Fruit fly (Drosophila melanogaster): ENCODE measurements around the gene Mettl14.

The Mettl14 gene

dm6 chr2L:8297070-8297469, 11.2 kb upstream of the Mettl14 start (continued):
- TF ChIP-seq CG10431 (GFP tag; optimal IDR thresholded peaks at IDR 0.05) = peak; percentile 36
- TF ChIP-seq bbx (GFP tag; IDR thresholded peaks at IDR 0.05; ENCODE audit: partially characterized antibody) = peak; percentile 14; the same call in 1 of the 2 replicates

- TF ChIP-seq hb (GFP tag; IDR thresholded peaks at IDR 0.05; ENCODE audit: partially characterized antibody) (peak; percentile 19; the same call in 1 of the 3 replicates), lbe (GFP tag; optimal IDR thresholded peaks at IDR 0.05) (peak; percentile 83), prd (optimal IDR thresholded peaks at IDR 0.05) (no peak), prd (GFP tag; IDR thresholded peaks at IDR 0.05) (peak; percentile 16; the same call in 1 of the 3 replicates), crol (GFP tag; IDR thresholded peaks at IDR 0.05) (peak; percentile 75), Tbp (GFP tag; optimal IDR thresholded peaks at IDR 0.05) (no peak), chinmo (GFP tag; IDR thresholded peaks at IDR 0.05; ENCODE audit: partially characterized antibody) (0 out of 4 replicates have a peak, but pooled peaks have one; percentile 47), nom (GFP tag; optimal IDR thresholded peaks at IDR 0.05) (peak; percentile 93), bigmax (GFP tag; optimal IDR thresholded peaks at IDR 0.05) (no peak), Scr (GFP tag; IDR thresholded peaks at IDR 0.05; ENCODE audit: partially characterized antibody) (0 out of 2 replicates have a peak, but pooled peaks have one; percentile 23), Opbp (GFP tag; IDR thresholded peaks at IDR 0.05; ENCODE audit: partially characterized antibody) (peak; percentile 31; the same call in 1 of the 3 replicates), bsh (GFP tag; optimal IDR thresholded peaks at IDR 0.05) (peak in 1 of 2 experiments; percentile 68), Med (GFP tag) (peak; percentile 34), sim (GFP tag; IDR thresholded peaks at IDR 0.05) (0 out of 2 replicates have a peak, but pooled peaks have one; percentile 3), Dip2 (GFP tag; IDR thresholded peaks at IDR 0.05) (no peak), CG9727 (GFP tag; optimal IDR thresholded peaks at IDR 0.05) (peak; percentile 10), lola (GFP tag; optimal IDR thresholded peaks at IDR 0.05) (peak in 1 of 3 experiments; percentile 13), Xrp1 (GFP tag; IDR thresholded peaks at IDR 0.05) (peak; percentile 15; the same call in 1 of the 2 replicates), CG10979 (tag; optimal IDR thresholded peaks at IDR 0.05) (peak; percentile 19), hkb (optimal IDR thresholded peaks at IDR 0.05) (no peak), hkb (GFP tag; IDR thresholded peaks at IDR 0.05) (0 out of 2 replicates have a peak, but pooled peaks have one; percentile 22), CG6254 (GFP tag; optimal IDR thresholded peaks at IDR 0.05) (no peak), CG16813 (GFP tag; IDR thresholded peaks at IDR 0.05; ENCODE audit: partially characterized antibody) (0 out of 3 replicates have a peak, but pooled peaks have one; percentile 9), Drgx (GFP tag; IDR thresholded peaks at IDR 0.05) (peak; percentile 46; the same call in 1 of the 2 replicates), CG17361 (GFP tag; IDR thresholded peaks at IDR 0.05) (0 out of 3 replicates have a peak, but pooled peaks have one; percentile 29), gce (GFP tag; IDR thresholded peaks at IDR 0.05) (0 out of 3 replicates have a peak, but pooled peaks have one; percentile 10), CG4404 (GFP tag; IDR thresholded peaks at IDR 0.05) (0 out of 2 replicates have a peak, but pooled peaks have one; percentile 10), CG2712 (tag; optimal IDR thresholded peaks at IDR 0.05) (peak; percentile 25), stc (GFP tag; IDR thresholded peaks at IDR 0.05) (no peak), H15 (GFP tag; IDR thresholded peaks at IDR 0.05) (no peak), sens (GFP tag) (peak; percentile 38), row (GFP tag; IDR thresholded peaks at IDR 0.05) (0 out of 3 replicates have a peak, but pooled peaks have one; percentile 15), Ets65A (GFP tag) (peak; percentile 32), corto (GFP tag; optimal IDR thresholded peaks at IDR 0.05) (peak; percentile 65), CG14710 (tag; optimal IDR thresholded peaks at IDR 0.05) (peak; percentile 7), CG34422 (GFP tag; IDR thresholded peaks at IDR 0.05) (no peak), amos (GFP tag; IDR thresholded peaks at IDR 0.05; ENCODE audit: partially characterized antibody) (peak; percentile 25; the same call in 1 of the 2 replicates)
Observed at dm6 chr2L:8299194-8299811, 8.9 kb upstream of the Mettl14 start.
